Worm (Caenorhabditis elegans) whole organism, L1 larva: ENCODE results near the gene selt-1.1.

ENCODE experiments used
- ceh-90 ChIP-seq: sonication (generic microtip); optimal IDR thresholded peaks from 2 replicates; lab custom pipeline; 2016; ENCODE audit warnings: missing genetic modification characterization, missing compliant biosample characterization
- nhr-77 ChIP-seq: fragments of 150-350 bp; optimal IDR thresholded peaks from 2 replicates; lab custom pipeline; 2014; ENCODE audit warnings: missing biosample characterization, missing genetic modification characterization
- tbx-2 ChIP-seq: sonication (generic microtip); optimal IDR thresholded peaks from 2 replicates; lab custom pipeline; 2016; ENCODE audit warnings: missing genetic modification characterization, missing compliant biosample characterization
- unc-86 ChIP-seq: sonication (generic microtip); optimal IDR thresholded peaks from 2 replicates; lab custom pipeline; 2016; ENCODE audit warnings: missing genetic modification characterization, missing compliant biosample characterization

DNA sequence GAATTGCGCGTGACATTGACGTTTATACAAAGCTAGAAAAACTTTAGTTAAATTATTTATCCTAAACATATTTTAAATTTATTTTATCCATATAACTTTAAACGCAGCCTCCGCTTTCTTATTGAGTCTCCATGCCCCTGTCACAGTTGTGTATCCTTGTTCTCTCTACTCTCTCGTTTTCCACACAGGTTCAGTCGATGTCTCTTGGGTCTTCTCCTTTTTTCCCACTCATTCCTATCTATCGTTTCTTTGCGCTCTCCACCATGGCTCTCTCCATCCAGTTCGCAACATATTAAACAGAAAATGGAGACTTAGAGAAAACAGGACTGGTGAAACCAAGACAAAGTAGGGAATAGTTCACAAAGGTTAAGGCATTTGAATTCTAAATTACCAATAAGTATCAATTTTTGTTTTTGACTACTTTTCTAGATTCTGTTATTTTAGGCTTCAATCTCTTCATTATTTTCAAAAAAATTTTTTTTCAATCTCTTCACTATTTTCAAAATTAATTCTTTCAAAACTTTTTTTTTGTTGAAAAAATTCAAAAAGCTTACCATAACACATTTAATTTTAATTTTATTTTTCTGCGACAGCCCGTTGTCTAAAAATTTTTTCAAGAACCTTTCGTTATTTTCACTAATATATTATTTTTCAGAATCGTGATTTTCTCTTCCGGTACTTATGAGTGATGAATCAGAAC is 24.1 kb downstream of the selt-1.1 start, which contains the start of gene sdc-2:
- peak; percentile 85 for TF ChIP-seq nhr-77
- TF ChIP-seq tbx-2 (tag; lab: Kevin White, UChicago), result no peak
- peak; percentile 32 for TF ChIP-seq unc-86 (tag; lab: Kevin White, UChicago)
- no peak for TF ChIP-seq ceh-90 (tag; lab: Kevin White, UChicago)
